Worm (Caenorhabditis elegans) whole organism, midembryonic: Measurements from ENCODE around the gene Y48A6B.14.

Experiments
- T22C8.4 ChIP-seq: fragments of 200-800 bp; sonication (Bioruptor generic); IDR thresholded peaks from 2 replicates; pipeline ENCODE4 v1.3.6; 2022; ENCODE audit warnings: missing genetic modification characterization, missing compliant biosample characterization
- cog-1 ChIP-seq: sonication (generic microtip); optimal IDR thresholded peaks from 2 replicates; lab custom pipeline; 2016; ENCODE audit warnings: missing genetic modification characterization, missing compliant biosample characterization
- flt-1 ChIP-seq: fragments of 200-800 bp; sonication (Bioruptor generic); IDR thresholded peaks from 2 replicates; pipeline ENCODE4 v1.3.6; 2022; ENCODE audit warnings: missing genetic modification characterization, missing compliant biosample characterization
- klf-2 ChIP-seq: fragments of 200-800 bp; sonication (Bioruptor generic); conservative IDR thresholded peaks from 2 replicates; pipeline ENCODE4 v1.3.6; 2022; ENCODE audit warnings: missing genetic modification reagents, missing genetic modification characterization, missing compliant biosample characterization
- med-1 ChIP-seq: sonication (generic microtip); optimal IDR thresholded peaks from 2 replicates; lab custom pipeline; 2017; ENCODE audit warnings: missing genetic modification characterization, mild to moderate bottlenecking, missing compliant biosample characterization, antibody characterized with exemption, missing genetic modification reagents; ENCODE audit not compliant: insufficient read depth
- ref-1 ChIP-seq: fragments of 200-800 bp; sonication (Bioruptor generic); conservative IDR thresholded peaks from 2 replicates; pipeline ENCODE4 v1.3.6; 2022; ENCODE audit warnings: missing genetic modification reagents, missing genetic modification characterization, missing compliant biosample characterization
- tab-1 ChIP-seq: fragments of 200-800 bp; sonication (Bioruptor generic); IDR thresholded peaks from 2 replicates; pipeline ENCODE4 v1.3.6; 2022; ENCODE audit warnings: missing genetic modification characterization, missing compliant biosample characterization
- ztf-23 ChIP-seq: fragments of 200-800 bp; sonication (Bioruptor generic); IDR thresholded peaks from 2 replicates; pipeline ENCODE4 v1.3.6; 2022; ENCODE audit warnings: missing genetic modification reagents, missing genetic modification characterization, missing compliant biosample characterization
- ztf-29 ChIP-seq: fragments of 200-800 bp; sonication (Bioruptor generic); IDR thresholded peaks from 2 replicates; pipeline ENCODE4 v1.3.6; 2022; ENCODE audit warnings: missing genetic modification reagents, missing genetic modification characterization, missing compliant biosample characterization

DNA sequence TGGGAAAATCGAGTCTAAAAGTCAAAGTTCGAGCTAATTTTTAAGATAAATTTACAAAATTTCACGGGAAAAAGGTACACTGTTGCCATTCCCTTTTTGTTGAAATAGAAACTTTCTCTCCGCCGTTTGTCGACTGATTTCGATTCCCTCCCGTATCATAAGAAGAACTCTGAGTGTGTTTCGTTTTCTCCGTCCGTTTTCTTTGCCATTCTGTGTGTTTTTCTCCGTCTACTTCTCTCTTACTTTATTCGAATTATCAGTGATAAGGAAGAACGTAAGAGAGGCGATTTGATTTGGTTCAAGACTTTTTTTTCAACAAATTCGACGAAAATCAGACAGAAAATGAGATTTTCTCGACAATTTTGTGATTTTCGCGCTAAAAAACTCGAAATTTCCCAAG is 15.1 kb downstream of the Y48A6B.14 start:
- no peak for TF ChIP-seq flt-1 (GFP tag; lab: Robert Waterston, UW)
- no peak for TF ChIP-seq cog-1 (tag; lab: Kevin White, UChicago)
- no peak for TF ChIP-seq ref-1
- TF ChIP-seq ztf-29 (GFP tag; lab: Robert Waterston, UW): no peak
- TF ChIP-seq med-1 (GFP tag; lab: Kevin White, UChicago): no peak
- no peak for TF ChIP-seq ztf-23
- TF ChIP-seq tab-1 (GFP tag; lab: Robert Waterston, UW): no peak
- TF ChIP-seq T22C8.4: no peak
- TF ChIP-seq klf-2 (GFP tag; lab: Robert Waterston, UW): no peak
